Worm (Caenorhabditis elegans) whole organism, midembryonic: ENCODE data around the gene mth-1.
A peak's percentile ranks its signal among the peaks of the same experiment; 100 is the strongest.

ENCODE experiments used
- T22C8.4 ChIP-seq: fragments of 200-800 bp; sonication (Bioruptor generic); IDR thresholded peaks from 2 replicates; pipeline ENCODE4 v1.3.6; 2022; ENCODE audit warnings: missing genetic modification characterization, missing compliant biosample characterization
- cog-1 ChIP-seq: sonication (generic microtip); optimal IDR thresholded peaks from 2 replicates; lab custom pipeline; 2016; ENCODE audit warnings: missing genetic modification characterization, missing compliant biosample characterization
- flt-1 ChIP-seq: fragments of 200-800 bp; sonication (Bioruptor generic); IDR thresholded peaks from 2 replicates; pipeline ENCODE4 v1.3.6; 2022; ENCODE audit warnings: missing genetic modification characterization, missing compliant biosample characterization
- klf-2 ChIP-seq: fragments of 200-800 bp; sonication (Bioruptor generic); conservative IDR thresholded peaks from 2 replicates; pipeline ENCODE4 v1.3.6; 2022; ENCODE audit warnings: missing genetic modification reagents, missing genetic modification characterization, missing compliant biosample characterization
- med-1 ChIP-seq: sonication (generic microtip); optimal IDR thresholded peaks from 2 replicates; lab custom pipeline; 2017; ENCODE audit warnings: missing genetic modification characterization, mild to moderate bottlenecking, missing compliant biosample characterization, antibody characterized with exemption, missing genetic modification reagents; ENCODE audit not compliant: insufficient read depth
- ref-1 ChIP-seq: fragments of 200-800 bp; sonication (Bioruptor generic); conservative IDR thresholded peaks from 2 replicates; pipeline ENCODE4 v1.3.6; 2022; ENCODE audit warnings: missing genetic modification reagents, missing genetic modification characterization, missing compliant biosample characterization
- tab-1 ChIP-seq: fragments of 200-800 bp; sonication (Bioruptor generic); IDR thresholded peaks from 2 replicates; pipeline ENCODE4 v1.3.6; 2022; ENCODE audit warnings: missing genetic modification characterization, missing compliant biosample characterization
- ztf-23 ChIP-seq: fragments of 200-800 bp; sonication (Bioruptor generic); IDR thresholded peaks from 2 replicates; pipeline ENCODE4 v1.3.6; 2022; ENCODE audit warnings: missing genetic modification reagents, missing genetic modification characterization, missing compliant biosample characterization

DNA sequence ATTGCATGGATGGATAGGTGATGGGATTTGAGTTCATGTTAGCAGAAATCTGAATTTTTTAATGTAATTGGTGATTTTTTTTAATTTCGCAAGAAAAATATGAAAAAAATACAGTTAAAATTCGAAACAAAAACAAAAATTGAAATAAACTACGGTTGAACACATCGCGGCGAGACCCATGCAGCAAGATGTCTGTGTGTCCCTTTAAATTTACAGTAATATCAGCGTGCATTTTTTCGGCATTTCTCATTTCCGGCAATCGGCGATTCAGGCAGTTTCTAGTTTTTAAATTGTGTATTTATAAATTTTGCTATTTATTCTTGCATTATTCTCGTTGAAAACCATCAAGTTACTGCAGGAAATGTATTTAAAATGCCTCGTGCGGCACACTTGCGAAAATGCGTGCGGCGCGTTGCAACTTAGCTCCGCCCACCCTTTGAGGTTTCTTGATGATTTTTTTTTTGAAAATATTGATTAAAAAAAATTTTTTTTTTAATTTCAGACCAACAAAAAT, 34.2 kb upstream of the mth-1 start, which contains the start of the genes fbxc-44 and C16A11.2:
- TF ChIP-seq ztf-23 (GFP tag; lab: Robert Waterston, UW) (peak; percentile 83), tab-1 (GFP tag; lab: Robert Waterston, UW) (peak; percentile 85), med-1 (GFP tag; lab: Kevin White, UChicago) (peak; percentile 91), flt-1 (GFP tag; lab: Robert Waterston, UW) (peak; percentile 88), ref-1 (GFP tag; lab: Robert Waterston, UW) (0 out of 2 replicates have a peak, but pooled peaks have one; percentile 26), T22C8.4 (GFP tag; lab: Robert Waterston, UW) (peak; percentile 82), cog-1 (peak; percentile 10), klf-2 (GFP tag; lab: Robert Waterston, UW) (peak; percentile 85)
